Worm (Caenorhabditis elegans): ENCODE results near the gene dod-6.

The dod-6 gene

ce11 chrIII:10201235-10201634 is 3.7 kb downstream of the dod-6 start, which contains the start of the genes T20G5.13 and T20G5.12:
T20G5.13 (minus strand) TSS chrIII:10201335.
T20G5.12 (plus strand) TSS chrIII:10201604.
- TF ChIP-seq ceh-8 (GFP tag; optimal IDR thresholded peaks at IDR 0.05), result no peak
- TF ChIP-seq nhr-76 (tag; optimal IDR thresholded peaks at IDR 0.05), result no peak
- no peak for TF ChIP-seq C34B4.2 (tag; optimal IDR thresholded peaks at IDR 0.05)
- no peak for TF ChIP-seq elt-2 (tag; optimal IDR thresholded peaks at IDR 0.05)
- TF ChIP-seq F16B12.6 (tag; optimal IDR thresholded peaks at IDR 0.05), result no peak
- no peak for TF ChIP-seq aly-2 (tag; optimal IDR thresholded peaks at IDR 0.05)
- no peak for TF ChIP-seq hlh-4 (tag; optimal IDR thresholded peaks at IDR 0.05)

DNA sequence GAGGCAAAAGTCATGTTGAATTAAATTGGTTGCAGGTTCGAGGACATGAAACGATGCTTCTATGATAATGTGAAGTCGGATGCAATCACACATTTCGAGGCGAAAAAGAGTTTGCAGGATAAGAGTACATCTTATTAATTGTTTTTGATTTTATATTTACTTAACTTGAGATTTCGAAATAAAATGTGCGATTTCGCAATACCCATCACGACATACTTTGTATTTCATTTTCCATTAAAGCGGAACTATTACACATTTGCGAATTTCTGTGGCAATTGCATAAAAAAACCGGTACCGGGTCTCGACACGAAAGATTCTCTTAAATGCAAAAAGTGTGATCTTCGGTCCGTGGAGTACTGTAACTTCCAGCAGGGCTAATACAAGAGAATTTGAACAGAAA is 4.9 kb downstream of the dod-6 start:
- TF ChIP-seq skn-1 (tag; optimal IDR thresholded peaks at IDR 0.05), result peak; percentile 50
- no peak for TF ChIP-seq ceh-88 (GFP tag; IDR thresholded peaks at IDR 0.05)
- no peak for TF ChIP-seq dpl-1 (GFP tag; optimal IDR thresholded peaks at IDR 0.05)
- no peak for TF ChIP-seq unc-62 (GFP tag; optimal IDR thresholded peaks at IDR 0.05)
- TF ChIP-seq efl-1 (optimal IDR thresholded peaks at IDR 0.05), result no peak
- TF ChIP-seq efl-1 (GFP tag; optimal IDR thresholded peaks at IDR 0.05 in 1 of 2), result peak in 1 of 2 experiments; percentile 6
- TF ChIP-seq zip-4 (GFP tag; optimal IDR thresholded peaks at IDR 0.05), result peak; percentile 90
- no peak for TF ChIP-seq mep-1 (tag; optimal IDR thresholded peaks at IDR 0.05)
- TF ChIP-seq ama-1 (optimal IDR thresholded peaks at IDR 0.05), result no peak
- no peak for TF ChIP-seq lin-14 (GFP tag; optimal IDR thresholded peaks at IDR 0.05)
- no peak for TF ChIP-seq dsc-1 (tag; optimal IDR thresholded peaks at IDR 0.05)
- TF ChIP-seq snpc-4 (tag; optimal IDR thresholded peaks at IDR 0.05), result no peak
- TF ChIP-seq fkh-8 (tag; optimal IDR thresholded peaks at IDR 0.05), result no peak

DNA sequence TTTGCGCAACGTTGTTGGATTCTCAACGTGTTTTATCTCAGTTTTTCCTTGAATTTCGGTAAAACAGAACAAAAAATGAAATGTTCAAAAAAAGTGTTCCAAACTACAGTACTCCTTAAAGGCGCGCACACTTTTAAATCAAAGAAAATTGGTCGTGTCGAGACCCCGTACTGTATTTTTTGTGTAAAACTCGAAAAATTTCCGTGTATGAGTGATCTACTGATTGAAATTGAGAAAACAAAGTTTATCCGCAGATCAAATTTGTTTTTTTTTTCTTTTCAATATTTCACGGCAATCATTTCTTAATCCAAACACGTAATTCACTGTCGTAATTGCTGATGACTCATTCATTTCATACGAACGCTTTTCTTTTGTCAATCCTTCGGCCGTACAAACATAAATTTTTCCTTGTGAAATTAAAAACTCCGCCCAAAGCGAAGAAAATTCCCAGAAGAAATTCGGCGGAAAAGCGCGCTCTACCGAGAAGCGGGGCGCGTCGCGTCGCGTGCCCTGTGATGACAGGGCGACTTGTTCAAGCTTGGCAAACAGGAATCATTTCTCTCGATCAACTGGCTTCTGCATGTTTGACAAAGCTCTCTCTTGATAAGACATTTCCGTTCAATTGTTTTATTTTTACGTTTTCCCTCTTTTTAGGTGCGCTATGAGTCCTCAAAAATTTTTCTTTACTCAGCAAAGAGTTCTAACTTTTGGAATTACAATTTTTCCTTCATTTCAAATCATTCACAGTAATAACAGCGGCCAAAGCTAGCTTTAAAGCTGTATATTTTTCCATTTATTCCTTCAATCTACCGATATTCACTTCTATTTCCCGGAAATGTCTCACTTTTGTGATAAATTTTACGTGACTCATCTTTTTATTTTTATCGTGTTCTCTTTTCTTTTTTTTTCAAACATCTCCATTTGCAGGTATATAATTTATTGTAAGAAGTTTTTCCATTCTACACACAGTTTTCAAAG is 5.7 kb downstream of the dod-6 start, which contains the start of gene chc-1:
Gene chc-1, plus strand, starts transcription at position 928 of the 978 bp plus-strand sequence.
- TF ChIP-seq ets-5 (GFP tag; IDR thresholded peaks at IDR 0.05) (no peak), ces-1 (GFP tag; optimal IDR thresholded peaks at IDR 0.05) (no peak), nhr-237 (tag; optimal IDR thresholded peaks at IDR 0.05) (no peak), elt-3 (tag; optimal IDR thresholded peaks at IDR 0.05) (no peak), C34B4.2 (tag; optimal IDR thresholded peaks at IDR 0.05) (no peak), skn-1 (tag; optimal IDR thresholded peaks at IDR 0.05) (peak; percentile 12), C04F5.9 (tag; optimal IDR thresholded peaks at IDR 0.05) (no peak), dpl-1 (GFP tag; optimal IDR thresholded peaks at IDR 0.05) (peak; percentile 17 to 51 (median 30)), efl-1 (optimal IDR thresholded peaks at IDR 0.05) (peak; percentile 26 to 35), efl-1 (GFP tag; optimal IDR thresholded peaks at IDR 0.05 in 1 of 2) (peak in 1 of 2 experiments; percentile 43), ztf-11 (tag; optimal IDR thresholded peaks at IDR 0.05) (no peak), lin-35 (GFP tag; optimal IDR thresholded peaks at IDR 0.05) (peak; percentile 45 to 57), nhr-20 (tag; optimal IDR thresholded peaks at IDR 0.05) (no peak), mef-2 (tag; optimal IDR thresholded peaks at IDR 0.05) (no peak), lin-15B (tag; optimal IDR thresholded peaks at IDR 0.05) (peak; percentile 70), swsn-7 (tag; optimal IDR thresholded peaks at IDR 0.05) (no peak), ceh-90 (tag; optimal IDR thresholded peaks at IDR 0.05) (no peak), jun-1 (tag; optimal IDR thresholded peaks at IDR 0.05) (no peak), fkh-8 (tag; optimal IDR thresholded peaks at IDR 0.05) (no peak), aly-2 (tag; optimal IDR thresholded peaks at IDR 0.05) (no peak), lsy-2 (tag; optimal IDR thresholded peaks at IDR 0.05) (peak in 1 of 2 experiments; percentile 71), fkh-10 (GFP tag; optimal IDR thresholded peaks at IDR 0.05) (no peak), nhr-71 (tag; optimal IDR thresholded peaks at IDR 0.05) (peak; percentile 17), nhr-19 (GFP tag; conservative IDR thresholded peaks at IDR 0.05) (no peak), lin-13 (GFP tag; optimal IDR thresholded peaks at IDR 0.05) (no peak), nhr-47 (tag; optimal IDR thresholded peaks at IDR 0.05) (peak; percentile 12), nhr-85 (tag) (peak; percentile 48), mdl-1 (tag; optimal IDR thresholded peaks at IDR 0.05) (peak in 1 of 2 experiments; percentile 18), sup-37 (GFP tag; optimal IDR thresholded peaks at IDR 0.05) (no peak), xbp-1 (tag; optimal IDR thresholded peaks at IDR 0.05) (no peak), mab-9 (GFP tag; IDR thresholded peaks at IDR 0.05) (no peak), nhr-77 (tag; optimal IDR thresholded peaks at IDR 0.05) (no peak), elt-2 (tag; optimal IDR thresholded peaks at IDR 0.05) (no peak), vab-15 (tag; optimal IDR thresholded peaks at IDR 0.05) (peak; percentile 2), ceh-82 (tag; optimal IDR thresholded peaks at IDR 0.05) (peak in 1 of 3 experiments; percentile 57), unc-62 (GFP tag; optimal IDR thresholded peaks at IDR 0.05) (no peak)
